Fruit fly (Drosophila melanogaster) whole organism, embryonic: ENCODE data around the gene CG1143.
A peak's percentile ranks its signal among the peaks of the same experiment; 100 is the strongest.

Source experiments
- Ada2b ChIP-seq: fragments of 200-800 bp; sonication (Bioruptor generic); IDR thresholded peaks from 2 replicates; pipeline ENCODE4 v1.3.6; 2022; ENCODE audit warnings: missing biosample characterization, missing genetic modification characterization
- Atf6 ChIP-seq: fragments of 200-800 bp; sonication (Bioruptor generic); IDR thresholded peaks from 2 replicates; pipeline ENCODE4 v1.3.6; 2022; ENCODE audit warnings: missing biosample characterization, missing genetic modification characterization
- B-H2 ChIP-seq: fragments of 200-800 bp; sonication (Bioruptor generic); optimal IDR thresholded peaks from 2 replicates; lab custom pipeline; 2018; ENCODE audit warnings: missing biosample characterization, mild to moderate bottlenecking, missing genetic modification characterization
- Bgb ChIP-seq: fragments of 200-800 bp; sonication (Bioruptor generic); IDR thresholded peaks from 2 replicates; pipeline ENCODE4 v1.3.6; 2022; ENCODE audit warnings: missing biosample characterization, missing genetic modification characterization; ENCODE audit not compliant: partially characterized antibody
- C15 ChIP-seq: fragments of 200-800 bp; sonication (Bioruptor generic); IDR thresholded peaks from 3 replicates; pipeline ENCODE4 v1.3.6; 2022; ENCODE audit warnings: missing biosample characterization, missing genetic modification characterization
- CG10147 ChIP-seq: fragments of 200-800 bp; sonication (Bioruptor generic); optimal IDR thresholded peaks from 2 replicates; lab custom pipeline; 2019; ENCODE audit warnings: missing biosample characterization, mild to moderate bottlenecking, missing genetic modification characterization, moderate library complexity
- CG10462 ChIP-seq: fragments of 200-800 bp; sonication (Bioruptor generic); optimal IDR thresholded peaks from 2 replicates; lab custom pipeline; 2016; ENCODE audit warnings: missing biosample characterization, missing genetic modification characterization
- CG11456 ChIP-seq: fragments of 200-800 bp; sonication (Bioruptor generic); IDR thresholded peaks from 3 replicates; pipeline ENCODE4 v1.3.6; 2022; ENCODE audit warnings: missing biosample characterization, missing genetic modification characterization
- CG11560 ChIP-seq: fragments of 200-800 bp; sonication (Bioruptor generic); IDR thresholded peaks from 3 replicates; pipeline ENCODE4 v1.3.6; 2022; ENCODE audit warnings: missing biosample characterization, missing genetic modification characterization
- CG11696 ChIP-seq: fragments of 200-800 bp; sonication (Bioruptor generic); IDR thresholded peaks from 2 replicates; pipeline ENCODE4 v1.3.6; 2022; ENCODE audit warnings: missing biosample characterization, missing genetic modification characterization
- CG12659 ChIP-seq: fragments of 200-800 bp; sonication (Bioruptor generic); optimal IDR thresholded peaks from 3 replicates; lab custom pipeline; 2017; ENCODE audit warnings: mild to moderate bottlenecking, missing biosample characterization, missing genetic modification reagents, missing genetic modification characterization
- CG18764 ChIP-seq: fragments of 200-800 bp; sonication (Bioruptor generic); optimal IDR thresholded peaks from 3 replicates; lab custom pipeline; 2016; ENCODE audit warnings: missing biosample characterization, missing genetic modification characterization
- CG32772 ChIP-seq: fragments of 200-800 bp; sonication (Bioruptor generic); IDR thresholded peaks from 2 replicates; pipeline ENCODE4 v1.3.6; 2022; ENCODE audit warnings: missing biosample characterization, missing genetic modification characterization
- CG34224 ChIP-seq: fragments of 200-800 bp; sonication (Bioruptor generic); IDR thresholded peaks from 3 replicates; pipeline ENCODE4 v1.3.6; 2022; ENCODE audit warnings: missing biosample characterization, missing genetic modification characterization; ENCODE audit not compliant: partially characterized antibody
- CG34376 ChIP-seq: fragments of 200-800 bp; sonication (Bioruptor generic); optimal IDR thresholded peaks from 2 replicates; lab custom pipeline; 2018; ENCODE audit warnings: missing biosample characterization, mild to moderate bottlenecking, missing genetic modification characterization
- CG6254 ChIP-seq: fragments of 200-800 bp; sonication (Bioruptor generic); optimal IDR thresholded peaks from 3 replicates; lab custom pipeline; 2017; ENCODE audit warnings: mild to moderate bottlenecking, missing biosample characterization, missing genetic modification reagents, missing genetic modification characterization
- CG6654 ChIP-seq: fragments of 200-800 bp; sonication (Bioruptor generic); optimal IDR thresholded peaks from 2 replicates; lab custom pipeline; 2017; ENCODE audit warnings: missing biosample characterization, mild to moderate bottlenecking, missing genetic modification characterization
- CG7786 ChIP-seq: fragments of 200-800 bp; sonication (Bioruptor generic); optimal IDR thresholded peaks from 2 replicates; lab custom pipeline; 2016; ENCODE audit warnings: missing biosample characterization, missing genetic modification characterization
- CG9817 ChIP-seq: fragments of 200-800 bp; sonication (Bioruptor generic); optimal IDR thresholded peaks from 2 replicates; lab custom pipeline; 2018; ENCODE audit warnings: missing biosample characterization, mild to moderate bottlenecking, missing genetic modification characterization, moderate library complexity
- CoRest ChIP-seq: fragments of 200-800 bp; sonication (Bioruptor generic); optimal IDR thresholded peaks from 3 replicates; lab custom pipeline; 2018; ENCODE audit warnings: missing biosample characterization, mild to moderate bottlenecking, missing genetic modification characterization, moderate library complexity
- CrebB ChIP-seq: fragments of 200-800 bp; sonication (Bioruptor generic); optimal IDR thresholded peaks from 3 replicates; lab custom pipeline; 2018; ENCODE audit warnings: missing biosample characterization, mild to moderate bottlenecking, missing genetic modification characterization
- Deaf1 ChIP-seq: fragments of 200-800 bp; optimal IDR thresholded peaks from 3 replicates; lab custom pipeline; 2019; ENCODE audit warnings: missing biosample characterization, mild to moderate bottlenecking, missing genetic modification characterization, moderate library complexity
- Drgx ChIP-seq: fragments of 200-800 bp; sonication (Bioruptor generic); IDR thresholded peaks from 2 replicates; pipeline ENCODE4 v1.3.6; 2022; ENCODE audit warnings: missing biosample characterization, missing genetic modification characterization
- HmgD ChIP-seq: fragments of 200-800 bp; sonication (Bioruptor generic); optimal IDR thresholded peaks from 3 replicates; lab custom pipeline; 2016; ENCODE audit warnings: missing biosample characterization, missing genetic modification characterization
- Hmx ChIP-seq: fragments of 200-800 bp; sonication (Bioruptor generic); optimal IDR thresholded peaks from 2 replicates; lab custom pipeline; 2016; ENCODE audit warnings: missing biosample characterization, missing genetic modification characterization
- Hr78 ChIP-seq, 2 experiments: fragments of 200-800 bp in 1 of 2; fragments of >200 bp in 1 of 2; sonication (Bioruptor generic) in 1 of 2; optimal IDR thresholded peaks; 2 replicates each; lab custom pipeline; 2017 to 2019; ENCODE audit warnings: missing biosample characterization in 2 of 2, missing genetic modification characterization in 2 of 2, mild to moderate bottlenecking in 1 of 2, moderate library complexity in 1 of 2
- MBD-R2 ChIP-seq: fragments of 200-800 bp; sonication (Bioruptor generic); IDR thresholded peaks from 2 replicates; pipeline ENCODE4 v1.3.6; 2022; ENCODE audit warnings: missing biosample characterization, missing genetic modification characterization
- MESR4 ChIP-seq: fragments of 200-800 bp; sonication (Bioruptor generic); optimal IDR thresholded peaks from 2 replicates; lab custom pipeline; 2018; ENCODE audit warnings: missing biosample characterization, mild to moderate bottlenecking, missing genetic modification characterization, moderate library complexity
- Mes4 ChIP-seq: fragments of 200-800 bp; sonication (Bioruptor generic); optimal IDR thresholded peaks from 2 replicates; lab custom pipeline; 2016; ENCODE audit warnings: missing biosample characterization, missing genetic modification characterization
- TFAM ChIP-seq: fragments of 200-800 bp; sonication (Bioruptor generic); optimal IDR thresholded peaks from 2 replicates; lab custom pipeline; 2017; ENCODE audit warnings: missing biosample characterization, missing genetic modification characterization, inconsistent platforms
- amos ChIP-seq: fragments of 200-800 bp; sonication (Bioruptor generic); IDR thresholded peaks from 2 replicates; pipeline ENCODE4 v1.3.6; 2022; ENCODE audit warnings: missing biosample characterization, missing genetic modification characterization; ENCODE audit not compliant: partially characterized antibody
- az2 ChIP-seq: fragments of 200-800 bp; sonication (Bioruptor generic); optimal IDR thresholded peaks from 3 replicates; lab custom pipeline; 2016; ENCODE audit warnings: missing biosample characterization, missing genetic modification characterization
- caup ChIP-seq: fragments of 200-800 bp; sonication (Bioruptor generic); optimal IDR thresholded peaks from 3 replicates; lab custom pipeline; 2017; ENCODE audit warnings: missing biosample characterization, mild to moderate bottlenecking, missing genetic modification characterization, moderate library complexity; ENCODE audit not compliant: severe bottlenecking
- croc ChIP-seq: fragments of 200-800 bp; sonication (Bioruptor generic); conservative IDR thresholded peaks from 3 replicates; pipeline ENCODE4 v1.3.6; 2022; ENCODE audit warnings: missing biosample characterization, missing genetic modification characterization
- cwo ChIP-seq: fragments of 200-800 bp; sonication (Bioruptor generic); optimal IDR thresholded peaks from 3 replicates; lab custom pipeline; 2017; ENCODE audit warnings: missing biosample characterization, missing genetic modification characterization, mild to moderate bottlenecking, moderate library complexity, missing genetic modification reagents
- disco-r ChIP-seq: fragments of 200-800 bp; sonication (Bioruptor generic); optimal IDR thresholded peaks from 2 replicates; lab custom pipeline; 2016; ENCODE audit warnings: missing biosample characterization, missing genetic modification characterization
- hb ChIP-seq: fragments of 200-800 bp; sonication (Bioruptor generic); IDR thresholded peaks from 3 replicates; pipeline ENCODE4 v1.3.6; 2022; ENCODE audit warnings: missing biosample characterization, missing genetic modification characterization; ENCODE audit not compliant: partially characterized antibody
- jigr1 ChIP-seq: fragments of 200-800 bp; sonication (Bioruptor generic); IDR thresholded peaks from 3 replicates; pipeline ENCODE4 v1.3.6; 2022; ENCODE audit warnings: missing biosample characterization, missing genetic modification characterization
- kay ChIP-seq: fragments of 200-800 bp; sonication (Bioruptor generic); optimal IDR thresholded peaks from 2 replicates; lab custom pipeline; 2016; ENCODE audit warnings: missing biosample characterization, missing genetic modification characterization
- lbe ChIP-seq: fragments of 200-800 bp; sonication (Bioruptor generic); optimal IDR thresholded peaks from 2 replicates; lab custom pipeline; 2016; ENCODE audit warnings: missing biosample characterization, mild to moderate bottlenecking, missing genetic modification characterization
- mirr ChIP-seq: fragments of 200-800 bp; sonication (Bioruptor generic); optimal IDR thresholded peaks from 3 replicates; lab custom pipeline; 2018; ENCODE audit warnings: missing biosample characterization, mild to moderate bottlenecking, missing genetic modification characterization
- pita ChIP-seq: fragments of 200-800 bp; sonication (Bioruptor generic); optimal IDR thresholded peaks from 2 replicates; lab custom pipeline; 2017; ENCODE audit warnings: missing biosample characterization, mild to moderate bottlenecking, missing genetic modification characterization
- pnt ChIP-seq: fragments of 200-800 bp; sonication (Bioruptor generic); optimal IDR thresholded peaks from 3 replicates; lab custom pipeline; 2016; ENCODE audit warnings: missing biosample characterization, missing genetic modification characterization
- pum ChIP-seq: fragments of 200-800 bp; sonication (Bioruptor generic); optimal IDR thresholded peaks from 2 replicates; lab custom pipeline; 2016; ENCODE audit warnings: missing biosample characterization, missing genetic modification characterization
- slp2 ChIP-seq: fragments of 200-800 bp; sonication (Bioruptor generic); optimal IDR thresholded peaks from 2 replicates; lab custom pipeline; 2016; ENCODE audit warnings: missing biosample characterization, missing genetic modification characterization
- unc-4 ChIP-seq: fragments of 200-800 bp; sonication (Bioruptor generic); IDR thresholded peaks from 2 replicates; pipeline ENCODE4 v1.3.6; 2022; ENCODE audit warnings: missing biosample characterization, missing genetic modification characterization; ENCODE audit not compliant: partially characterized antibody
- vnd ChIP-seq: fragments of 200-800 bp; sonication (Bioruptor generic); IDR thresholded peaks from 3 replicates; pipeline ENCODE4 v1.3.6; 2022; ENCODE audit warnings: missing biosample characterization, missing genetic modification characterization; ENCODE audit not compliant: partially characterized antibody

The CG1143 gene

dm6 chr3L:2634929-2635799 is 10.0 kb upstream of the CG1143 start (continued):
- TF ChIP-seq caup (GFP tag; lab: Kevin White, UChicago): peak; percentile 95
- TF ChIP-seq CoRest (tag; lab: Kevin White, UChicago): peak; percentile 68
- TF ChIP-seq TFAM (GFP tag; lab: Kevin White, UChicago): peak; percentile 47
- TF ChIP-seq CG10462 (GFP tag; lab: Kevin White, UChicago): peak; percentile 59
- peak; percentile 12 for TF ChIP-seq pnt (GFP tag; lab: Kevin White, UChicago)
- TF ChIP-seq CG6254 (GFP tag; lab: Kevin White, UChicago): peak; percentile 69
- TF ChIP-seq CG12659 (GFP tag; lab: Kevin White, UChicago): peak; percentile 95
- peak; percentile 44 for TF ChIP-seq CG6654 (GFP tag; lab: Kevin White, UChicago)
- 0 out of 3 replicates have a peak, but pooled peaks have one; percentile 19 for TF ChIP-seq croc (GFP tag; lab: Robert Waterston, UW)
- no peak for TF ChIP-seq Hr78 (GFP tag; optimal IDR thresholded peaks at IDR 0.05; lab: Kevin White, UChicago)
- TF ChIP-seq disco-r: peak; percentile 89
- peak; percentile 53 for TF ChIP-seq Ada2b (GFP tag; lab: Robert Waterston, UW)
- TF ChIP-seq amos (GFP tag; lab: Robert Waterston, UW): peak; percentile 79
- peak; percentile 61 for TF ChIP-seq CG18764 (GFP tag; lab: Kevin White, UChicago)
- peak; percentile 54 for TF ChIP-seq HmgD
- peak; percentile 84 for TF ChIP-seq Mes4 (GFP tag; lab: Kevin White, UChicago)
- TF ChIP-seq CG7786: peak; percentile 50
- TF ChIP-seq Atf6 (GFP tag; lab: Robert Waterston, UW): peak; percentile 81
- TF ChIP-seq mirr (GFP tag; lab: Kevin White, UChicago): peak; percentile 96
- peak; percentile 76 for TF ChIP-seq unc-4 (GFP tag; lab: Robert Waterston, UW)
- TF ChIP-seq Deaf1 (tag; lab: Kevin White, UChicago): peak; percentile 27
- TF ChIP-seq Bgb (GFP tag; lab: Robert Waterston, UW): peak; percentile 86
- 0 out of 3 replicates have a peak, but pooled peaks have one; percentile 42 for TF ChIP-seq CG11560 (tag; lab: Robert Waterston, UW)
- peak; percentile 70 for TF ChIP-seq CG11696 (GFP tag; lab: Robert Waterston, UW)
- peak; percentile 89 for TF ChIP-seq CG11456 (GFP tag; lab: Robert Waterston, UW)
- peak; percentile 80 for TF ChIP-seq vnd (GFP tag; lab: Robert Waterston, UW)
- TF ChIP-seq cwo: peak; percentile 48
- peak; percentile 61 for TF ChIP-seq Drgx (GFP tag; lab: Robert Waterston, UW)
- TF ChIP-seq kay (GFP tag; lab: Kevin White, UChicago): no peak
- TF ChIP-seq pita (GFP tag; lab: Kevin White, UChicago): no peak
- TF ChIP-seq CG9817 (tag; lab: Kevin White, UChicago): peak; percentile 74
- TF ChIP-seq CG34224 (GFP tag; lab: Robert Waterston, UW): peak; percentile 69
- peak; percentile 42 for TF ChIP-seq MESR4
- TF ChIP-seq pum (GFP tag; lab: Kevin White, UChicago): peak; percentile 47
- TF ChIP-seq jigr1 (GFP tag; lab: Robert Waterston, UW): no peak
- TF ChIP-seq MBD-R2 (GFP tag; lab: Robert Waterston, UW): peak; percentile 67
- TF ChIP-seq hb (GFP tag; lab: Robert Waterston, UW): peak; percentile 71; the same call in 2 of the 3 replicates
- TF ChIP-seq CrebB (tag; lab: Kevin White, UChicago): peak; percentile 84
- peak; percentile 56; the same call in 1 of the 2 replicates for TF ChIP-seq CG32772 (GFP tag; lab: Robert Waterston, UW)
- TF ChIP-seq C15: peak; percentile 50; the same call in 1 of the 3 replicates
- TF ChIP-seq slp2: peak; percentile 67
- peak; percentile 91 for TF ChIP-seq B-H2 (GFP tag; lab: Kevin White, UChicago)
- TF ChIP-seq Hmx (GFP tag; lab: Kevin White, UChicago): no peak
- TF ChIP-seq CG10147: peak; percentile 48
- peak; percentile 76 for TF ChIP-seq lbe (GFP tag; lab: Kevin White, UChicago)
- peak; percentile 96 for TF ChIP-seq CG34376 (GFP tag; lab: Kevin White, UChicago)
- TF ChIP-seq az2 (GFP tag; lab: Kevin White, UChicago): peak; percentile 68
